Worm (Caenorhabditis elegans) whole organism, mixed stage, embryonic: Measurements from ENCODE around the gene mdt-6.

ENCODE experiments used
- M03D4.4 ChIP-seq: sonication (generic microtip); optimal IDR thresholded peaks from 2 replicates; lab custom pipeline; 2017; ENCODE audit warnings: mild to moderate bottlenecking, missing genetic modification characterization, missing compliant biosample characterization
- bed-3 ChIP-seq: fragments of 200-800 bp; sonication (Bioruptor generic); optimal IDR thresholded peaks from 3 replicates; lab custom pipeline; 2018; ENCODE audit warnings: mild to moderate bottlenecking, missing genetic modification characterization, moderate library complexity, missing compliant biosample characterization
- blmp-1 ChIP-seq: fragments of 150-350 bp; optimal IDR thresholded peaks from 2 replicates; lab custom pipeline; 2014; ENCODE audit warnings: missing biosample characterization, missing genetic modification characterization
- ceh-39 ChIP-seq: fragments of 150-350 bp; optimal IDR thresholded peaks from 2 replicates; lab custom pipeline; 2014; ENCODE audit warnings: missing biosample characterization, missing genetic modification characterization
- ceh-43 ChIP-seq: fragments of 200-800 bp; sonication (Bioruptor generic); optimal IDR thresholded peaks from 2 replicates; lab custom pipeline; 2018; ENCODE audit warnings: mild to moderate bottlenecking, missing genetic modification characterization, moderate library complexity, missing compliant biosample characterization
- ceh-83 ChIP-seq: fragments of 200-800 bp; sonication (Bioruptor generic); optimal IDR thresholded peaks from 2 replicates; lab custom pipeline; 2018; ENCODE audit warnings: mild to moderate bottlenecking, missing genetic modification characterization, missing compliant biosample characterization
- ces-1 ChIP-seq: fragments of 150-350 bp; optimal IDR thresholded peaks from 2 replicates; lab custom pipeline; 2014; ENCODE audit warnings: missing biosample characterization, missing genetic modification reagents, missing genetic modification characterization
- cnd-1 ChIP-seq: fragments of 200-800 bp; sonication (Bioruptor generic); optimal IDR thresholded peaks from 2 replicates; lab custom pipeline; 2018; ENCODE audit warnings: mild to moderate bottlenecking, missing genetic modification characterization, missing compliant biosample characterization
- drap-1 ChIP-seq: fragments of 200-800 bp; sonication (Bioruptor generic); optimal IDR thresholded peaks from 3 replicates; lab custom pipeline; 2018; ENCODE audit warnings: mild to moderate bottlenecking, missing genetic modification characterization, missing compliant biosample characterization
- elt-1 ChIP-seq: sonication (generic microtip); optimal IDR thresholded peaks from 2 replicates; lab custom pipeline; 2017; ENCODE audit warnings: missing genetic modification characterization, mild to moderate bottlenecking, missing compliant biosample characterization, antibody characterized with exemption, moderate library complexity, borderline replicate concordance; ENCODE audit not compliant: insufficient read depth
- elt-3 ChIP-seq: fragments of 150-350 bp; optimal IDR thresholded peaks from 2 replicates; lab custom pipeline; 2014; ENCODE audit warnings: missing biosample characterization, missing genetic modification characterization
- flh-1 ChIP-seq: fragments of 200-800 bp; sonication (Bioruptor generic); optimal IDR thresholded peaks from 2 replicates; lab custom pipeline; 2018; ENCODE audit warnings: mild to moderate bottlenecking, missing genetic modification characterization, moderate library complexity, missing compliant biosample characterization
- ham-2 ChIP-seq: fragments of 200-800 bp; sonication (Bioruptor generic); optimal IDR thresholded peaks from 2 replicates; lab custom pipeline; 2018; ENCODE audit warnings: mild to moderate bottlenecking, missing genetic modification characterization, missing compliant biosample characterization
- hlh-1 ChIP-seq: fragments of 150-350 bp; optimal IDR thresholded peaks from 2 replicates; lab custom pipeline; 2014; ENCODE audit warnings: missing biosample characterization, missing genetic modification reagents, missing genetic modification characterization
- lin-32 ChIP-seq: fragments of 200-800 bp; sonication (Bioruptor generic); optimal IDR thresholded peaks from 2 replicates; lab custom pipeline; 2018; ENCODE audit warnings: mild to moderate bottlenecking, missing genetic modification characterization, missing compliant biosample characterization
- lsy-2 ChIP-seq: fragments of 150-350 bp; optimal IDR thresholded peaks from 2 replicates; lab custom pipeline; 2014; ENCODE audit warnings: missing biosample characterization, missing genetic modification characterization
- mab-5 ChIP-seq: fragments of 150-350 bp; optimal IDR thresholded peaks from 2 replicates; lab custom pipeline; 2014; ENCODE audit warnings: missing biosample characterization, missing genetic modification characterization
- mep-1 ChIP-seq: fragments of 150-350 bp; optimal IDR thresholded peaks from 2 replicates; lab custom pipeline; 2017; ENCODE audit warnings: missing biosample characterization, missing genetic modification reagents, missing genetic modification characterization, inconsistent platforms
- mls-2 ChIP-seq: sonication (generic microtip); optimal IDR thresholded peaks from 2 replicates; lab custom pipeline; 2016; ENCODE audit warnings: mild to moderate bottlenecking, missing genetic modification characterization, moderate library complexity, missing compliant biosample characterization
- nhr-12 ChIP-seq: fragments of 150-350 bp; optimal IDR thresholded peaks from 2 replicates; lab custom pipeline; 2014; ENCODE audit warnings: missing biosample characterization, missing genetic modification characterization
- nhr-2 ChIP-seq: fragments of 150-350 bp; optimal IDR thresholded peaks from 2 replicates; lab custom pipeline; 2014; ENCODE audit warnings: missing biosample characterization, missing genetic modification characterization
- nhr-237 ChIP-seq: fragments of 150-350 bp; optimal IDR thresholded peaks from 2 replicates; lab custom pipeline; 2014; ENCODE audit warnings: missing biosample characterization, missing genetic modification characterization
- nhr-28 ChIP-seq: fragments of 150-350 bp; optimal IDR thresholded peaks from 2 replicates; lab custom pipeline; 2014; ENCODE audit warnings: missing biosample characterization, missing genetic modification characterization
- nhr-76 ChIP-seq: sonication (generic microtip); optimal IDR thresholded peaks from 2 replicates; lab custom pipeline; 2017; ENCODE audit warnings: missing biosample characterization, missing genetic modification characterization
- pha-4 ChIP-seq: fragments of 150-350 bp; optimal IDR thresholded peaks from 2 replicates; lab custom pipeline; 2018; ENCODE audit warnings: missing biosample characterization, missing genetic modification reagents, missing genetic modification characterization
- sem-2 ChIP-seq: fragments of 200-800 bp; sonication (Bioruptor generic); optimal IDR thresholded peaks from 2 replicates; lab custom pipeline; 2018; ENCODE audit warnings: mild to moderate bottlenecking, missing genetic modification characterization, missing compliant biosample characterization
- snpc-4 ChIP-seq: fragments of 150-350 bp; optimal IDR thresholded peaks from 2 replicates; lab custom pipeline; 2014; ENCODE audit warnings: missing biosample characterization, missing genetic modification characterization
- tbx-8 ChIP-seq: fragments of 200-800 bp; sonication (Bioruptor generic); optimal IDR thresholded peaks from 2 replicates; lab custom pipeline; 2018; ENCODE audit warnings: mild to moderate bottlenecking, missing genetic modification characterization, moderate library complexity, missing compliant biosample characterization
- unc-120 ChIP-seq: sonication (generic microtip); optimal IDR thresholded peaks from 2 replicates; lab custom pipeline; 2017; ENCODE audit warnings: missing genetic modification characterization, missing compliant biosample characterization; ENCODE audit not compliant: poor library complexity, severe bottlenecking
- unc-39 ChIP-seq: fragments of 150-350 bp; optimal IDR thresholded peaks from 2 replicates; lab custom pipeline; 2014; ENCODE audit warnings: missing biosample characterization, missing genetic modification characterization
- unc-62 ChIP-seq: fragments of 150-350 bp; optimal IDR thresholded peaks from 2 replicates; lab custom pipeline; 2014; ENCODE audit warnings: missing biosample characterization, missing genetic modification reagents, missing genetic modification characterization
- zip-8 ChIP-seq: fragments of 150-350 bp; optimal IDR thresholded peaks from 2 replicates; lab custom pipeline; 2014; ENCODE audit warnings: missing biosample characterization, missing genetic modification characterization
- ztf-11 ChIP-seq: fragments of 150-350 bp; optimal IDR thresholded peaks from 2 replicates; lab custom pipeline; 2014; ENCODE audit warnings: missing biosample characterization, missing genetic modification characterization

Gene mdt-6

ce11 chrV:7076161-7076560, 16.7 kb upstream of the mdt-6 start:
- TF ChIP-seq unc-120 (no peak), snpc-4 (no peak), nhr-237 (tag; lab: Kevin White, UChicago) (no peak), nhr-12 (tag; lab: Kevin White, UChicago) (no peak), mls-2 (no peak), zip-8 (tag; lab: Kevin White, UChicago) (no peak), ham-2 (no peak), tbx-8 (GFP tag; lab: Kevin White, UChicago) (no peak), ceh-43 (no peak), blmp-1 (tag; lab: Kevin White, UChicago) (no peak), unc-39 (tag; lab: Kevin White, UChicago) (no peak), nhr-28 (tag; lab: Kevin White, UChicago) (no peak), M03D4.4 (no peak), flh-1 (GFP tag; lab: Kevin White, UChicago) (no peak), elt-3 (no peak), lsy-2 (no peak), ces-1 (GFP tag; lab: Kevin White, UChicago) (no peak), bed-3 (GFP tag; lab: Kevin White, UChicago) (no peak), elt-1 (no peak), drap-1 (no peak)

DNA sequence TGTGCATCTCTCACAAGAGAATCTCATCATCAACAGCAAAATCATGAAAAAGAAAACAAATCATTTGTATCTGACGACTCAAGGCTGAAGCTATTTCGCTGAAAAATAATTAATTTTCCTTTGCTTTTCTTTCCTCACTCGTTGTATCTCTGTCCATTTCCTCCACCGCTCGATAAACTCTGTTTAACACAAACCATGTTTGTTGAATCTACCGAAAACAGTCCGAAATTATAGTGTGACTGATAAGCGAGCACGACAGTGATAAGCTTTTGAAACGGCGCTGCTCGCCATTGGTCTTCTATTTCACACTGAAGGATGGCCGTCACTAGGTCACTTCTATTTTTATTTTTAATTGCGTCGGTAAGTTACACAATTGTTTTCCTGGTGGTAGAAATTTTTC, 16.2 kb upstream of the mdt-6 start, which contains the start of gene npa-1:
Gene npa-1 (plus strand): TSS at position 142 of the 400 bp plus-strand sequence.
- TF ChIP-seq nhr-76 (no peak), mab-5 (no peak), nhr-28 (tag; lab: Kevin White, UChicago) (no peak), lsy-2 (no peak), hlh-1 (tag; lab: Kevin White, UChicago) (no peak), ceh-39 (tag; lab: Kevin White, UChicago) (no peak), lin-32 (GFP tag; lab: Kevin White, UChicago) (no peak), unc-62 (no peak), blmp-1 (tag; lab: Kevin White, UChicago) (no peak), ham-2 (no peak), ceh-43 (no peak), pha-4 (tag; lab: Kevin White, UChicago) (no peak), nhr-12 (tag; lab: Kevin White, UChicago) (no peak), ces-1 (GFP tag; lab: Kevin White, UChicago) (no peak), mep-1 (tag; lab: Kevin White, UChicago) (no peak), zip-8 (tag; lab: Kevin White, UChicago) (no peak), bed-3 (GFP tag; lab: Kevin White, UChicago) (no peak), sem-2 (GFP tag; lab: Kevin White, UChicago) (no peak)

DNA sequence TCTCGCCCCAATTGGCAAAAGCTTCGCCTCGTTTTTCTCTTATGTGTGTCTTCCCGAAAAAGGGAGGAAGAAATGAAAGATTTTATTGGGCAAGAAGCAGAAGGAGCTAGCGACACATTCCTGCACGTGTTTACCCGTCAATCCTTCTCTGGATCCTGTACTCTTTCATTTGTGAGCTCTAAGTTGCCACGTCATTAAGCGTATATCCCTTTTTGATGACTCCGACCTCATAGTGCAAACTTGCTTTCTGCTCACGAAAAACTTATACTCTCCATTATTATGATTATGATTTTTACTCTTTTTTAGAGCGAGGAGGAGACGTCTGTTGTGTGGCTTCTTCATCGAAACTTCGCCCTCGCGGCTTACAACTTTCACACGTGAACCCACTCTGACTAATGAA, 12.9 kb upstream of the mdt-6 start, which contains the start of gene F27B10.1:
Gene F27B10.1 (plus strand): TSS at position 301 of the 400 bp plus-strand sequence.
- no peak for TF ChIP-seq mls-2
- no peak for TF ChIP-seq pha-4 (tag; lab: Kevin White, UChicago)
- no peak for TF ChIP-seq elt-1
- no peak for TF ChIP-seq ces-1 (GFP tag; lab: Kevin White, UChicago)
- TF ChIP-seq flh-1 (GFP tag; lab: Kevin White, UChicago): no peak

DNA sequence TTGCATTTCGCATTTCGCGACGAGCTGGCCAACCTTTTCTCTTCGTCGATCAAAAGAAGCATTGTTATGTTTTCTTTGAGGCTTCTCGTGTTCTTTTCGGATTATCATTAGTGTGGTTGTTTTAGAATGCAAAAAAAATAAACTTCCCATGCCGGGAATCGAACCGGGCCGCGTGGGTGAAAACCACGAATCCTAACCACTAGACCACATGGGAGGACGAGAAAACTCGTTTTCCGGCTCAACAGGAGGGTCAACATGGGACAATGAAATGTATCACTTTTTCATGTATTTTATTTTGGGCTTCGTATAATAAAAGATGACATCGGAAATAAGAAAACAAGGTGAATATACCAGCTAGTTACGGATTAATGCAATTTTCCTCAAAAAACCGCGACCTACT, 10.2 kb upstream of the mdt-6 start:
- TF ChIP-seq snpc-4: no peak
- TF ChIP-seq ceh-83 (GFP tag; lab: Kevin White, UChicago): no peak
- TF ChIP-seq elt-1: no peak
- TF ChIP-seq unc-39 (tag; lab: Kevin White, UChicago): no peak
- no peak for TF ChIP-seq ztf-11 (tag; lab: Kevin White, UChicago)
- no peak for TF ChIP-seq sem-2 (GFP tag; lab: Kevin White, UChicago)
- no peak for TF ChIP-seq nhr-2
- no peak for TF ChIP-seq cnd-1 (tag; lab: Kevin White, UChicago)

- TF ChIP-seq lsy-2 (no peak), nhr-12 (tag; lab: Kevin White, UChicago) (no peak), bed-3 (GFP tag; lab: Kevin White, UChicago) (no peak), zip-8 (tag; lab: Kevin White, UChicago) (no peak), M03D4.4 (no peak), snpc-4 (no peak)
- TF ChIP-seq, all 35 proteins: peak for 0
Observed at ce11 chrV:7068861-7069260, 9.4 kb upstream of the mdt-6 start.
